Fruit fly (Drosophila melanogaster) whole organism, embryonic: Measurements from ENCODE around the gene Mtp.
A peak's percentile ranks its signal among the peaks of the same experiment; 100 is the strongest.

Source experiments
- Antp ChIP-seq: fragments of 200-800 bp; sonication (Bioruptor generic); optimal IDR thresholded peaks from 3 replicates; lab custom pipeline; 2016; ENCODE audit warnings: missing biosample characterization, missing genetic modification characterization
- Atf3 ChIP-seq: fragments of 200-800 bp; sonication (Bioruptor generic); optimal IDR thresholded peaks from 3 replicates; lab custom pipeline; 2016; ENCODE audit warnings: missing biosample characterization, missing genetic modification characterization
- Bteb2 ChIP-seq: fragments of 200-800 bp; sonication (Bioruptor generic); optimal IDR thresholded peaks from 2 replicates; lab custom pipeline; 2016; ENCODE audit warnings: missing biosample characterization, missing genetic modification characterization
- CG10959 ChIP-seq: fragments of 200-800 bp; sonication (Bioruptor generic); IDR thresholded peaks from 2 replicates; pipeline ENCODE4 v1.3.6; 2022; ENCODE audit warnings: missing biosample characterization, missing genetic modification characterization
- CG12155 ChIP-seq: fragments of 200-800 bp; sonication (Bioruptor generic); optimal IDR thresholded peaks from 3 replicates; lab custom pipeline; 2016; ENCODE audit warnings: missing biosample characterization, missing genetic modification characterization
- CG1233 ChIP-seq: fragments of 200-800 bp; sonication (Bioruptor generic); optimal IDR thresholded peaks from 4 replicates; lab custom pipeline; 2018; ENCODE audit warnings: missing biosample characterization, mild to moderate bottlenecking, missing genetic modification characterization
- CG12942 ChIP-seq: fragments of 200-800 bp; sonication (Bioruptor generic); optimal IDR thresholded peaks from 3 replicates; lab custom pipeline; 2016; ENCODE audit warnings: missing biosample characterization, missing genetic modification characterization
- CG14441 ChIP-seq: fragments of 200-800 bp; sonication (Bioruptor generic); IDR thresholded peaks from 2 replicates; pipeline ENCODE4 v1.3.6; 2022; ENCODE audit warnings: missing biosample characterization, missing genetic modification characterization
- CG14965 ChIP-seq: fragments of 200-800 bp; sonication (Bioruptor generic); optimal IDR thresholded peaks from 2 replicates; lab custom pipeline; 2016; ENCODE audit warnings: missing biosample characterization, missing genetic modification characterization, borderline replicate concordance
- CG2129 ChIP-seq: fragments of 200-800 bp; sonication (Bioruptor generic); IDR thresholded peaks from 2 replicates; pipeline ENCODE4 v1.3.6; 2022; ENCODE audit warnings: missing biosample characterization, missing genetic modification characterization; ENCODE audit not compliant: partially characterized antibody
- CG2678 ChIP-seq: fragments of 200-800 bp; sonication (Bioruptor generic); optimal IDR thresholded peaks from 3 replicates; lab custom pipeline; 2019; ENCODE audit warnings: missing biosample characterization, mild to moderate bottlenecking, missing genetic modification characterization, moderate library complexity
- CG31224 ChIP-seq: fragments of 200-800 bp; sonication (Bioruptor generic); IDR thresholded peaks from 2 replicates; pipeline ENCODE4 v1.3.6; 2022; ENCODE audit warnings: missing biosample characterization, missing genetic modification characterization
- CG32772 ChIP-seq: fragments of 200-800 bp; sonication (Bioruptor generic); IDR thresholded peaks from 2 replicates; pipeline ENCODE4 v1.3.6; 2022; ENCODE audit warnings: missing biosample characterization, missing genetic modification characterization
- CG4707 ChIP-seq: fragments of 200-800 bp; sonication (Bioruptor generic); optimal IDR thresholded peaks from 2 replicates; lab custom pipeline; 2018; ENCODE audit warnings: missing biosample characterization, mild to moderate bottlenecking, missing genetic modification characterization, moderate library complexity
- CG6272 ChIP-seq: fragments of 200-800 bp; sonication (Bioruptor generic); IDR thresholded peaks from 2 replicates; pipeline ENCODE4 v1.3.6; 2022; ENCODE audit warnings: missing biosample characterization, missing genetic modification characterization
- CG9932 ChIP-seq: fragments of 200-800 bp; sonication (Bioruptor generic); IDR thresholded peaks from 2 replicates; pipeline ENCODE4 v1.3.6; 2022; ENCODE audit warnings: missing biosample characterization, missing genetic modification characterization
- CoRest ChIP-seq: fragments of 200-800 bp; sonication (Bioruptor generic); optimal IDR thresholded peaks from 3 replicates; lab custom pipeline; 2018; ENCODE audit warnings: missing biosample characterization, mild to moderate bottlenecking, missing genetic modification characterization, moderate library complexity
- D ChIP-seq, 2 experiments: fragments of 200-800 bp in 1 of 2; fragments of >200 bp in 1 of 2; sonication (Bioruptor generic) in 1 of 2; optimal IDR thresholded peaks; 2 replicates in 1 of 2; 3 replicates in 1 of 2; lab custom pipeline; 2017; ENCODE audit warnings: mild to moderate bottlenecking in 1 of 2, missing biosample characterization in 1 of 2, missing genetic modification characterization in 1 of 2, missing genetic modification reagents in 1 of 2
- Eip74EF ChIP-seq, 2 experiments: fragments of 200-800 bp in 1 of 2; fragments of >200 bp in 1 of 2; sonication (Bioruptor generic) in 1 of 2; optimal IDR thresholded peaks; 2 replicates each; lab custom pipeline; 2017 to 2019; ENCODE audit warnings: missing biosample characterization in 2 of 2, missing genetic modification characterization in 2 of 2, mild to moderate bottlenecking in 1 of 2, moderate library complexity in 1 of 2
- Ets65A ChIP-seq: fragments of 200-800 bp; sonication (Bioruptor generic); peaks from one replicate; lab custom pipeline; 2016; ENCODE audit warnings: missing biosample characterization, missing genetic modification characterization
- Fer1 ChIP-seq: fragments of 200-800 bp; sonication (Bioruptor generic); optimal IDR thresholded peaks from 2 replicates; lab custom pipeline; 2017; ENCODE audit warnings: missing biosample characterization, mild to moderate bottlenecking, missing genetic modification characterization
- Fer2 ChIP-seq: fragments of 200-800 bp; sonication (Bioruptor generic); optimal IDR thresholded peaks from 2 replicates; lab custom pipeline; 2018; ENCODE audit warnings: missing biosample characterization, mild to moderate bottlenecking, missing genetic modification characterization, moderate library complexity
- MTF-1 ChIP-seq: fragments of 200-800 bp; sonication (Bioruptor generic); optimal IDR thresholded peaks from 2 replicates; lab custom pipeline; 2018; ENCODE audit warnings: missing biosample characterization, mild to moderate bottlenecking, missing genetic modification characterization, borderline replicate concordance
- Mrtf ChIP-seq: fragments of 200-800 bp; sonication (Bioruptor generic); IDR thresholded peaks from 3 replicates; pipeline ENCODE4 v1.3.6; 2022; ENCODE audit warnings: missing biosample characterization, missing genetic modification characterization
- NC2α ChIP-seq: fragments of 200-800 bp; sonication (Bioruptor generic); optimal IDR thresholded peaks from 2 replicates; lab custom pipeline; 2016; ENCODE audit warnings: missing biosample characterization, missing genetic modification characterization
- Nf-YA ChIP-seq: fragments of 200-800 bp; sonication (Bioruptor generic); IDR thresholded peaks from 2 replicates; pipeline ENCODE4 v1.3.6; 2022; ENCODE audit warnings: missing biosample characterization, missing genetic modification characterization
- Nf-YC ChIP-seq: fragments of 200-800 bp; optimal IDR thresholded peaks from 3 replicates; lab custom pipeline; 2019; ENCODE audit warnings: missing biosample characterization, mild to moderate bottlenecking, missing genetic modification characterization, moderate library complexity
- Ravus ChIP-seq: fragments of 200-800 bp; sonication (Bioruptor generic); IDR thresholded peaks from 2 replicates; pipeline ENCODE4 v1.3.6; 2022; ENCODE audit warnings: missing biosample characterization, missing genetic modification characterization
- Rfx ChIP-seq: fragments of 200-800 bp; sonication (Bioruptor generic); IDR thresholded peaks from 2 replicates; pipeline ENCODE4 v1.3.6; 2022; ENCODE audit warnings: missing biosample characterization, missing genetic modification characterization
- Side ChIP-seq: fragments of 200-800 bp; sonication (Bioruptor generic); optimal IDR thresholded peaks from 2 replicates; lab custom pipeline; 2016; ENCODE audit warnings: missing biosample characterization, missing genetic modification characterization
- Sox102F ChIP-seq: fragments of 200-800 bp; sonication (Bioruptor generic); optimal IDR thresholded peaks from 2 replicates; lab custom pipeline; 2018; ENCODE audit warnings: missing biosample characterization, mild to moderate bottlenecking, missing genetic modification characterization, moderate library complexity
- Spps ChIP-seq: fragments of 200-800 bp; sonication (Bioruptor generic); optimal IDR thresholded peaks from 2 replicates; lab custom pipeline; 2018; ENCODE audit warnings: missing biosample characterization, mild to moderate bottlenecking, missing genetic modification characterization
- Tbp ChIP-seq: fragments of >200 bp; optimal IDR thresholded peaks from 2 replicates; lab custom pipeline; 2018; ENCODE audit warnings: missing biosample characterization, missing genetic modification characterization
- ap ChIP-seq: fragments of 200-800 bp; sonication (Bioruptor generic); IDR thresholded peaks from 2 replicates; pipeline ENCODE4 v1.3.6; 2022; ENCODE audit warnings: missing biosample characterization, missing genetic modification characterization
- bigmax ChIP-seq: fragments of 200-800 bp; sonication (Bioruptor generic); optimal IDR thresholded peaks from 2 replicates; lab custom pipeline; 2018; ENCODE audit warnings: missing biosample characterization, mild to moderate bottlenecking, missing genetic modification characterization
- chif ChIP-seq, 2 experiments: fragments of 200-800 bp; sonication (Bioruptor generic); optimal IDR thresholded peaks; 3 replicates each; lab custom pipeline; 2016; ENCODE audit warnings: missing biosample characterization in 2 of 2, missing genetic modification characterization in 2 of 2
- fd102C ChIP-seq: fragments of 200-800 bp; sonication (Bioruptor generic); optimal IDR thresholded peaks from 2 replicates; lab custom pipeline; 2018; ENCODE audit warnings: missing biosample characterization, mild to moderate bottlenecking, missing genetic modification characterization, moderate library complexity
- gem ChIP-seq: fragments of 200-800 bp; sonication (Bioruptor generic); optimal IDR thresholded peaks from 2 replicates; lab custom pipeline; 2019; ENCODE audit warnings: missing biosample characterization, mild to moderate bottlenecking, missing genetic modification characterization, moderate library complexity
- jumu ChIP-seq: fragments of 200-800 bp; sonication (Bioruptor generic); optimal IDR thresholded peaks from 3 replicates; lab custom pipeline; 2016; ENCODE audit warnings: missing biosample characterization, missing genetic modification characterization
- ken ChIP-seq: fragments of 200-800 bp; sonication (Bioruptor generic); IDR thresholded peaks from 3 replicates; pipeline ENCODE4 v1.3.6; 2022; ENCODE audit warnings: missing biosample characterization, missing genetic modification characterization
- klu ChIP-seq: fragments of 200-800 bp; sonication (Bioruptor generic); IDR thresholded peaks from 2 replicates; pipeline ENCODE4 v1.3.6; 2022; ENCODE audit warnings: missing biosample characterization, missing genetic modification characterization
- mld ChIP-seq: fragments of 200-800 bp; sonication (Bioruptor generic); IDR thresholded peaks from 3 replicates; pipeline ENCODE4 v1.3.6; 2022; ENCODE audit warnings: missing biosample characterization, missing genetic modification characterization; ENCODE audit not compliant: partially characterized antibody
- org-1 ChIP-seq: fragments of 200-800 bp; sonication (Bioruptor generic); optimal IDR thresholded peaks from 2 replicates; lab custom pipeline; 2017; ENCODE audit warnings: missing biosample characterization, missing genetic modification characterization
- pb ChIP-seq: fragments of 200-800 bp; sonication (Bioruptor generic); optimal IDR thresholded peaks from 3 replicates; lab custom pipeline; 2016; ENCODE audit warnings: missing biosample characterization, missing genetic modification characterization
- scrt ChIP-seq: fragments of 200-800 bp; sonication (Bioruptor generic); optimal IDR thresholded peaks from 2 replicates; lab custom pipeline; 2018; ENCODE audit warnings: missing biosample characterization, mild to moderate bottlenecking, missing genetic modification characterization, moderate library complexity
- sd ChIP-seq: fragments of 200-800 bp; sonication (Bioruptor generic); optimal IDR thresholded peaks from 3 replicates; lab custom pipeline; 2018; ENCODE audit warnings: missing biosample characterization, mild to moderate bottlenecking, missing genetic modification characterization, moderate library complexity
- sens ChIP-seq: fragments of 200-800 bp; sonication (Bioruptor generic); peaks from one replicate; lab custom pipeline; 2016; ENCODE audit warnings: missing biosample characterization, missing genetic modification characterization
- sima ChIP-seq: fragments of 200-800 bp; sonication (Bioruptor generic); optimal IDR thresholded peaks from 2 replicates; lab custom pipeline; 2016; ENCODE audit warnings: missing biosample characterization, missing genetic modification characterization
- sisA ChIP-seq: fragments of 200-800 bp; sonication (Bioruptor generic); IDR thresholded peaks from 2 replicates; pipeline ENCODE4 v1.3.6; 2022; ENCODE audit warnings: missing biosample characterization, missing genetic modification characterization
- slou ChIP-seq: fragments of 200-800 bp; sonication (Bioruptor generic); optimal IDR thresholded peaks from 3 replicates; lab custom pipeline; 2016; ENCODE audit warnings: missing biosample characterization, missing genetic modification characterization
- stwl ChIP-seq: fragments of 200-800 bp; sonication (Bioruptor generic); optimal IDR thresholded peaks from 3 replicates; lab custom pipeline; 2018; ENCODE audit warnings: missing biosample characterization, mild to moderate bottlenecking, missing genetic modification characterization, moderate library complexity
- yki ChIP-seq: fragments of >200 bp; optimal IDR thresholded peaks from 3 replicates; lab custom pipeline; 2018

Mtp gene

DNA sequence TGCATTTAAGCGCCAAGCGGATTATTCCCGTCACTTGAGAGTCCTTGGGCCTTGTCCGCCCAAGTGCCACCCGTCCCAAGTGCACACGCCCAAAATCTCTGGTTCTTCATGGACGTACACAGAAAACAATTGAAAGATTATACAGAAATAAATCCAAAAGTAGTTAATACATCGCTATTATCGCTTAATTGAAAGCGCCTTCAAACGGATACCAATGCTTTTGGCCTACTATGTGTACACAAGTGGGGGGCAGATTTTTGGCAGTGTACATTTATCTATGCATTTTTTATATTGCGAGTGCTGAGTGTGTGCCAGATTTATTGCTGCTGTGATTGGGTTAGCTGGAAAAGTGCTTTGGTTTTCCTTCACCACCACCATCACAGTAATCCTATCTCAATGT is 25.9 kb upstream of the Mtp start (continued):
- TF ChIP-seq CG2678 (tag; lab: Kevin White, UChicago): peak; percentile 8
- no peak for TF ChIP-seq CG1233 (GFP tag; lab: Kevin White, UChicago)
- TF ChIP-seq Bteb2 (GFP tag; lab: Kevin White, UChicago): no peak
- no peak for TF ChIP-seq CG12942 (GFP tag; lab: Kevin White, UChicago)
- no peak for TF ChIP-seq CG14965 (GFP tag; lab: Kevin White, UChicago)
- TF ChIP-seq CG31224 (GFP tag; lab: Robert Waterston, UW): no peak
- peak; percentile 44 for TF ChIP-seq gem (tag; lab: Kevin White, UChicago)
- TF ChIP-seq sima (GFP tag; lab: Kevin White, UChicago): no peak
- no peak for TF ChIP-seq Eip74EF (GFP tag; optimal IDR thresholded peaks at IDR 0.05; lab: Kevin White, UChicago)
- TF ChIP-seq Antp (GFP tag; lab: Kevin White, UChicago): peak; percentile 36
- TF ChIP-seq ap (GFP tag; lab: Robert Waterston, UW): 0 out of 2 replicates have a peak, but pooled peaks have one; percentile 11
- no peak for TF ChIP-seq Mrtf (GFP tag; lab: Robert Waterston, UW)
- no peak for TF ChIP-seq CG6272 (GFP tag; lab: Robert Waterston, UW)
- TF ChIP-seq chif (GFP tag; optimal IDR thresholded peaks at IDR 0.05; lab: Kevin White, UChicago): peak in 1 of 2 experiments; percentile 21
- TF ChIP-seq D (optimal IDR thresholded peaks at IDR 0.05; lab: Kevin White, UChicago): no peak
- TF ChIP-seq D (GFP tag; optimal IDR thresholded peaks at IDR 0.05; lab: Kevin White, UChicago): peak; percentile 23
- TF ChIP-seq Nf-YA (GFP tag; lab: Robert Waterston, UW): no peak
- TF ChIP-seq klu (GFP tag; lab: Robert Waterston, UW): no peak
- TF ChIP-seq MTF-1 (GFP tag; lab: Kevin White, UChicago): no peak
- no peak for TF ChIP-seq Tbp
- TF ChIP-seq CG14441 (GFP tag; lab: Robert Waterston, UW): no peak
- no peak for TF ChIP-seq CG9932 (GFP tag; lab: Robert Waterston, UW)
- no peak for TF ChIP-seq Side
- no peak for TF ChIP-seq stwl
- TF ChIP-seq yki (lab: Kevin White, UChicago): no peak
- TF ChIP-seq Spps: no peak
- 0 out of 3 replicates have a peak, but pooled peaks have one; percentile 22 for TF ChIP-seq ken (GFP tag; lab: Robert Waterston, UW)
- peak; percentile 39; the same call in 1 of the 2 replicates for TF ChIP-seq sisA (GFP tag; lab: Robert Waterston, UW)
- TF ChIP-seq CG12155 (GFP tag; lab: Kevin White, UChicago): no peak
- TF ChIP-seq CoRest: no peak
- peak; percentile 2 for TF ChIP-seq jumu (GFP tag; lab: Kevin White, UChicago)
- peak; percentile 47 for TF ChIP-seq Sox102F (GFP tag; lab: Kevin White, UChicago)
- TF ChIP-seq mld (GFP tag; lab: Robert Waterston, UW): no peak
- TF ChIP-seq Atf3 (GFP tag; lab: Kevin White, UChicago): no peak
- TF ChIP-seq org-1 (GFP tag; lab: Kevin White, UChicago): peak; percentile 6
- TF ChIP-seq Fer2 (tag; lab: Kevin White, UChicago): no peak
- no peak for TF ChIP-seq Ravus (GFP tag; lab: Robert Waterston, UW)
- no peak for TF ChIP-seq NC2α (GFP tag; lab: Kevin White, UChicago)
- no peak for TF ChIP-seq scrt (GFP tag; lab: Kevin White, UChicago)
- no peak for TF ChIP-seq CG4707 (GFP tag; lab: Kevin White, UChicago)
- no peak for TF ChIP-seq pb (GFP tag; lab: Kevin White, UChicago)
- no peak for TF ChIP-seq Fer1 (GFP tag; lab: Kevin White, UChicago)
- TF ChIP-seq CG2129: no peak
- TF ChIP-seq bigmax: no peak
- TF ChIP-seq CG10959 (GFP tag; lab: Robert Waterston, UW): no peak
- no peak for TF ChIP-seq Ets65A
- no peak for TF ChIP-seq CG32772
- TF ChIP-seq sens: peak; percentile 81
- no peak for TF ChIP-seq fd102C (GFP tag; lab: Kevin White, UChicago)
- no peak for TF ChIP-seq slou
- TF ChIP-seq sd: no peak
- TF ChIP-seq Rfx: no peak
- no peak for TF ChIP-seq Nf-YC (tag; lab: Kevin White, UChicago)
